Fruit fly (Drosophila melanogaster) whole organism, embryonic: ENCODE data around the gene Sas-6.

Experiments
- Ada2b ChIP-seq: fragments of 200-800 bp; sonication (Bioruptor generic); IDR thresholded peaks from 2 replicates; pipeline ENCODE4 v1.3.6; 2022; ENCODE audit warnings: missing biosample characterization, missing genetic modification characterization
- Antp ChIP-seq: fragments of 200-800 bp; sonication (Bioruptor generic); optimal IDR thresholded peaks from 3 replicates; lab custom pipeline; 2016; ENCODE audit warnings: missing biosample characterization, missing genetic modification characterization
- CG10267 ChIP-seq: fragments of 200-800 bp; sonication (Bioruptor generic); optimal IDR thresholded peaks from 2 replicates; lab custom pipeline; 2018; ENCODE audit warnings: missing biosample characterization, mild to moderate bottlenecking, missing genetic modification characterization, moderate library complexity
- CG11093 ChIP-seq: fragments of 200-800 bp; sonication (Bioruptor generic); IDR thresholded peaks from 3 replicates; pipeline ENCODE4 v1.3.6; 2022; ENCODE audit warnings: missing biosample characterization, missing genetic modification characterization
- CG11560 ChIP-seq: fragments of 200-800 bp; sonication (Bioruptor generic); IDR thresholded peaks from 3 replicates; pipeline ENCODE4 v1.3.6; 2022; ENCODE audit warnings: missing biosample characterization, missing genetic modification characterization
- CG11696 ChIP-seq: fragments of 200-800 bp; sonication (Bioruptor generic); IDR thresholded peaks from 2 replicates; pipeline ENCODE4 v1.3.6; 2022; ENCODE audit warnings: missing biosample characterization, missing genetic modification characterization
- CG12942 ChIP-seq: fragments of 200-800 bp; sonication (Bioruptor generic); optimal IDR thresholded peaks from 3 replicates; lab custom pipeline; 2016; ENCODE audit warnings: missing biosample characterization, missing genetic modification characterization
- CG13296 ChIP-seq: fragments of 200-800 bp; sonication (Bioruptor generic); optimal IDR thresholded peaks from 3 replicates; lab custom pipeline; 2018; ENCODE audit warnings: missing biosample characterization, mild to moderate bottlenecking, missing genetic modification characterization
- CG13424 ChIP-seq: fragments of 200-800 bp; sonication (Bioruptor generic); optimal IDR thresholded peaks from 2 replicates; lab custom pipeline; 2019; ENCODE audit warnings: missing biosample characterization, mild to moderate bottlenecking, missing genetic modification characterization, moderate library complexity
- CG2875 ChIP-seq: fragments of 200-800 bp; sonication (Bioruptor generic); optimal IDR thresholded peaks from 2 replicates; lab custom pipeline; 2017; ENCODE audit warnings: missing biosample characterization, mild to moderate bottlenecking, missing genetic modification characterization, missing genetic modification reagents
- CG34422 ChIP-seq: fragments of 200-800 bp; sonication (Bioruptor generic); IDR thresholded peaks from 3 replicates; pipeline ENCODE4 v1.3.6; 2022; ENCODE audit warnings: missing biosample characterization, missing genetic modification characterization
- CG4404 ChIP-seq: fragments of 200-800 bp; sonication (Bioruptor generic); IDR thresholded peaks from 2 replicates; pipeline ENCODE4 v1.3.6; 2022; ENCODE audit warnings: missing biosample characterization, missing genetic modification characterization
- CG4617 ChIP-seq: fragments of 200-800 bp; sonication (Bioruptor generic); optimal IDR thresholded peaks from 3 replicates; lab custom pipeline; 2016; ENCODE audit warnings: missing biosample characterization, missing genetic modification characterization, borderline replicate concordance
- CG6254 ChIP-seq: fragments of 200-800 bp; sonication (Bioruptor generic); optimal IDR thresholded peaks from 3 replicates; lab custom pipeline; 2017; ENCODE audit warnings: mild to moderate bottlenecking, missing biosample characterization, missing genetic modification reagents, missing genetic modification characterization
- CG7987 ChIP-seq: fragments of 200-800 bp; sonication (Bioruptor generic); optimal IDR thresholded peaks from 2 replicates; lab custom pipeline; 2018; ENCODE audit warnings: missing biosample characterization, mild to moderate bottlenecking, missing genetic modification characterization, moderate library complexity
- CG8290 ChIP-seq, 3 experiments: fragments of 200-800 bp; sonication (Bioruptor generic); optimal IDR thresholded peaks; 2 replicates each; lab custom pipeline; 2016 to 2019; ENCODE audit warnings: missing biosample characterization in 3 of 3, missing genetic modification characterization in 3 of 3, mild to moderate bottlenecking in 2 of 3, moderate library complexity in 1 of 3
- CG8924 ChIP-seq: fragments of 200-800 bp; optimal IDR thresholded peaks from 3 replicates; lab custom pipeline; 2019; ENCODE audit warnings: missing biosample characterization, mild to moderate bottlenecking, missing genetic modification characterization, moderate library complexity
- CG9817 ChIP-seq: fragments of 200-800 bp; sonication (Bioruptor generic); optimal IDR thresholded peaks from 2 replicates; lab custom pipeline; 2018; ENCODE audit warnings: missing biosample characterization, mild to moderate bottlenecking, missing genetic modification characterization, moderate library complexity
- D19A ChIP-seq: fragments of 200-800 bp; optimal IDR thresholded peaks from 3 replicates; lab custom pipeline; 2019; ENCODE audit warnings: missing biosample characterization, mild to moderate bottlenecking, missing genetic modification characterization, moderate library complexity
- Dref ChIP-seq: fragments of 200-800 bp; sonication (Bioruptor generic); IDR thresholded peaks from 2 replicates; pipeline ENCODE4 v1.3.6; 2022; ENCODE audit warnings: missing biosample characterization, missing genetic modification characterization
- Hand ChIP-seq: fragments of 200-800 bp; sonication (Bioruptor generic); optimal IDR thresholded peaks from 2 replicates; lab custom pipeline; 2017; ENCODE audit warnings: mild to moderate bottlenecking, missing biosample characterization, missing genetic modification reagents, missing genetic modification characterization
- HmgD ChIP-seq: fragments of 200-800 bp; sonication (Bioruptor generic); optimal IDR thresholded peaks from 3 replicates; lab custom pipeline; 2016; ENCODE audit warnings: missing biosample characterization, missing genetic modification characterization
- Kr ChIP-seq: fragments of 200-800 bp; sonication (Bioruptor generic); optimal IDR thresholded peaks from 2 replicates; lab custom pipeline; 2017; ENCODE audit warnings: missing biosample characterization, mild to moderate bottlenecking, missing genetic modification characterization
- Lim3 ChIP-seq: fragments of 200-800 bp; sonication (Bioruptor generic); IDR thresholded peaks from 2 replicates; pipeline ENCODE4 v1.3.6; 2022; ENCODE audit warnings: missing biosample characterization, missing genetic modification characterization
- MBD-R2 ChIP-seq: fragments of 200-800 bp; sonication (Bioruptor generic); IDR thresholded peaks from 2 replicates; pipeline ENCODE4 v1.3.6; 2022; ENCODE audit warnings: missing biosample characterization, missing genetic modification characterization
- Mes4 ChIP-seq: fragments of 200-800 bp; sonication (Bioruptor generic); optimal IDR thresholded peaks from 2 replicates; lab custom pipeline; 2016; ENCODE audit warnings: missing biosample characterization, missing genetic modification characterization
- NfI ChIP-seq: fragments of 200-800 bp; sonication (Bioruptor generic); optimal IDR thresholded peaks from 3 replicates; lab custom pipeline; 2018; ENCODE audit warnings: missing biosample characterization, mild to moderate bottlenecking, missing genetic modification characterization, moderate library complexity
- Pdp1 ChIP-seq, 2 experiments: fragments of 200-800 bp; sonication (Bioruptor generic); optimal IDR thresholded peaks; 3 replicates each; lab custom pipeline; 2016; ENCODE audit warnings: missing biosample characterization in 2 of 2, missing genetic modification characterization in 2 of 2, mild to moderate bottlenecking in 1 of 2, moderate library complexity in 1 of 2
- Scr ChIP-seq: fragments of 200-800 bp; sonication (Bioruptor generic); IDR thresholded peaks from 2 replicates; pipeline ENCODE4 v1.3.6; 2022; ENCODE audit warnings: missing biosample characterization, missing genetic modification characterization; ENCODE audit not compliant: partially characterized antibody
- ab ChIP-seq: fragments of 200-800 bp; sonication (Bioruptor generic); optimal IDR thresholded peaks from 2 replicates; lab custom pipeline; 2016; ENCODE audit warnings: missing biosample characterization, missing genetic modification characterization
- bcd ChIP-seq: fragments of 200-800 bp; sonication (Bioruptor generic); optimal IDR thresholded peaks from 2 replicates; lab custom pipeline; 2017; ENCODE audit warnings: missing biosample characterization, mild to moderate bottlenecking, missing genetic modification characterization
- bsh ChIP-seq, 2 experiments: fragments of 200-800 bp; sonication (Bioruptor generic); optimal IDR thresholded peaks; 2 replicates each; lab custom pipeline; 2017 to 2018; ENCODE audit warnings: mild to moderate bottlenecking in 2 of 2, missing biosample characterization in 2 of 2, missing genetic modification characterization in 2 of 2, moderate library complexity in 1 of 2
- crp ChIP-seq, 2 experiments: fragments of 200-800 bp; sonication (Bioruptor generic); optimal IDR thresholded peaks; 2 replicates in 1 of 2; 3 replicates in 1 of 2; lab custom pipeline; 2017; ENCODE audit warnings: missing biosample characterization in 2 of 2, missing genetic modification characterization in 2 of 2, mild to moderate bottlenecking in 1 of 2, moderate library complexity in 1 of 2
- exex ChIP-seq: fragments of 200-800 bp; sonication (Bioruptor generic); optimal IDR thresholded peaks from 4 replicates; lab custom pipeline; 2018; ENCODE audit warnings: missing biosample characterization, mild to moderate bottlenecking, missing genetic modification characterization, moderate library complexity
- ken ChIP-seq: fragments of 200-800 bp; sonication (Bioruptor generic); IDR thresholded peaks from 3 replicates; pipeline ENCODE4 v1.3.6; 2022; ENCODE audit warnings: missing biosample characterization, missing genetic modification characterization
- kni ChIP-seq: fragments of 200-800 bp; sonication (Bioruptor generic); optimal IDR thresholded peaks from 3 replicates; lab custom pipeline; 2017; ENCODE audit warnings: mild to moderate bottlenecking, missing biosample characterization, missing genetic modification reagents, missing genetic modification characterization
- mld ChIP-seq: fragments of 200-800 bp; sonication (Bioruptor generic); IDR thresholded peaks from 3 replicates; pipeline ENCODE4 v1.3.6; 2022; ENCODE audit warnings: missing biosample characterization, missing genetic modification characterization; ENCODE audit not compliant: partially characterized antibody
- peb ChIP-seq: fragments of 200-800 bp; sonication (Bioruptor generic); IDR thresholded peaks from 2 replicates; pipeline ENCODE4 v1.3.6; 2022; ENCODE audit warnings: missing biosample characterization, missing genetic modification characterization
- pho ChIP-seq: fragments of 200-800 bp; sonication (Bioruptor generic); optimal IDR thresholded peaks from 2 replicates; lab custom pipeline; 2016; ENCODE audit warnings: missing biosample characterization, missing genetic modification characterization
- pita ChIP-seq: fragments of 200-800 bp; sonication (Bioruptor generic); optimal IDR thresholded peaks from 2 replicates; lab custom pipeline; 2017; ENCODE audit warnings: missing biosample characterization, mild to moderate bottlenecking, missing genetic modification characterization
- psq ChIP-seq: fragments of 200-800 bp; sonication (Bioruptor generic); optimal IDR thresholded peaks from 2 replicates; lab custom pipeline; 2017; ENCODE audit warnings: missing biosample characterization, missing genetic modification characterization
- repo ChIP-seq: fragments of 200-800 bp; sonication (Bioruptor generic); optimal IDR thresholded peaks from 2 replicates; lab custom pipeline; 2016; ENCODE audit warnings: missing biosample characterization, missing genetic modification characterization
- sens ChIP-seq: fragments of 200-800 bp; sonication (Bioruptor generic); peaks from one replicate; lab custom pipeline; 2016; ENCODE audit warnings: missing biosample characterization, missing genetic modification characterization
- sens-2 ChIP-seq: fragments of 200-800 bp; sonication (Bioruptor generic); IDR thresholded peaks from 2 replicates; pipeline ENCODE4 v1.3.6; 2022; ENCODE audit warnings: missing biosample characterization, missing genetic modification characterization
- sisA ChIP-seq: fragments of 200-800 bp; sonication (Bioruptor generic); IDR thresholded peaks from 2 replicates; pipeline ENCODE4 v1.3.6; 2022; ENCODE audit warnings: missing biosample characterization, missing genetic modification characterization
- sug ChIP-seq: fragments of 200-800 bp; optimal IDR thresholded peaks from 2 replicates; lab custom pipeline; 2019; ENCODE audit warnings: missing biosample characterization, mild to moderate bottlenecking, missing genetic modification characterization, moderate library complexity
- usp ChIP-seq: fragments of >200 bp; optimal IDR thresholded peaks from 2 replicates; lab custom pipeline; 2017; ENCODE audit warnings: missing biosample characterization, missing genetic modification characterization
- wor ChIP-seq: fragments of 200-800 bp; sonication (Bioruptor generic); IDR thresholded peaks from 2 replicates; pipeline ENCODE4 v1.3.6; 2022; ENCODE audit warnings: missing biosample characterization, missing genetic modification characterization

The Sas-6 gene

DNA sequence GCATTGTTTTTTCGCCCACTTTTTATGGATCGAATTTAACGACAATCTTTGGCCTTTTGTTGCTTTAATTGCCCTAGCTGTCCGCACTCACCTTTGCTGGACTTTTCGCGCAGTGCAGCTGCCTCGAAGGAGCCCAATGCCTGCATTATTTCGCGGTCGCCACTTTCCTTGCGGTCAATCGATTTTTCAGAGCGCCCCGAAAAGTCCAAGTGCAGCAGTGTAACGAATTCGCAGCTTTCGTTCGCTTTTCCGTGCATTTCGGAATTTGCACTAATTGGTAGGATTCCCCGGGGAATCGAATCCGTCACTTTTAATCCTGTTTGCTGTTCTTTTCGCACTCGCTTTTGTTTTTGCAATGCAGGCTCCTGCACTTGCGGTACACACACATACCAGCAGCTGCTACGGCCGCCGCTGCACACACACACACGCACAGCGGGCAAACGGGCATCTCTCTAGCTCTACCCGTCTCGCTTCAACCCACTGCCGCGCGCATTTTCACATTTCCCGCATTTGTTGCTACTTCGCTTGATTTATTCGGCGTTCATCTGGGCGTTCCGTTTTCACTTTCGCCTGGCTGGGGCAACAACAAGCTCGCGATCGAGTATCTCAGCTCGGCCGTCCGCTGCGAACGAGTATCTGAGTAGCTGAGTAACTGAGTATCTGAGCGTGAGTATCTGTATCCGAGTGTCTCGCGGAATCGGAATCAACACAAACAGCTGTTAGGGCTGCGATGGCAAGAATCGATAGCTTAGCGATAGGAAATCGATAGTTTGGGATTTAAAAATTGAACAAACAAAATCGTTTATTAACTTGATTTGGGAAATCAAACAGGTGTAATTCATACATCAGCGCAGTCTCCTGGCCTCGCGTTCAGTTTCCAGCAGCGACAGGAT lies 26.6 kb downstream of the Sas-6 start, which contains the start of gene Mgat2 (continued):
- TF ChIP-seq NfI (GFP tag; lab: Kevin White, UChicago) = peak; percentile 16
- TF ChIP-seq pho (GFP tag; lab: Kevin White, UChicago) = no peak
- TF ChIP-seq Kr (GFP tag; lab: Kevin White, UChicago) = no peak
- peak; percentile 41 for TF ChIP-seq CG13296 (GFP tag; lab: Kevin White, UChicago)
- TF ChIP-seq CG8290 (GFP tag; optimal IDR thresholded peaks at IDR 0.05; lab: Kevin White, UChicago) = no peak
- peak in 1 of 2 experiments; percentile 73 for TF ChIP-seq CG8290 (tag; optimal IDR thresholded peaks at IDR 0.05; lab: Kevin White, UChicago)
- no peak for TF ChIP-seq wor (GFP tag; lab: Robert Waterston, UW)
- TF ChIP-seq peb (GFP tag; lab: Robert Waterston, UW) = no peak
- no peak for TF ChIP-seq CG11560 (tag; lab: Robert Waterston, UW)
- no peak for TF ChIP-seq Ada2b (GFP tag; lab: Robert Waterston, UW)
- TF ChIP-seq Hand (GFP tag; lab: Kevin White, UChicago) = peak; percentile 31
- TF ChIP-seq CG11696 (GFP tag; lab: Robert Waterston, UW) = 0 out of 2 replicates have a peak, but pooled peaks have one; percentile 7
- TF ChIP-seq exex (tag; lab: Kevin White, UChicago) = no peak
- peak; percentile 39; the same call in 1 of the 2 replicates for TF ChIP-seq sens-2 (GFP tag; lab: Robert Waterston, UW)
- TF ChIP-seq Lim3 (GFP tag; lab: Robert Waterston, UW) = no peak
- TF ChIP-seq sisA = no peak
- TF ChIP-seq Mes4 (GFP tag; lab: Kevin White, UChicago) = no peak
- no peak for TF ChIP-seq Antp
- TF ChIP-seq kni = peak; percentile 90
- peak; percentile 18 to 61 for TF ChIP-seq bsh (GFP tag; optimal IDR thresholded peaks at IDR 0.05; lab: Kevin White, UChicago)
- TF ChIP-seq CG34422 (GFP tag; lab: Robert Waterston, UW) = peak; percentile 79; the same call in 1 of the 3 replicates
- peak; percentile 27 for TF ChIP-seq CG13424 (tag; lab: Kevin White, UChicago)
- peak; percentile 75 for TF ChIP-seq CG7987
- TF ChIP-seq CG6254 (GFP tag; lab: Kevin White, UChicago) = peak; percentile 63
- TF ChIP-seq mld (GFP tag; lab: Robert Waterston, UW) = peak; percentile 77; the same call in 2 of the 3 replicates
- no peak for TF ChIP-seq CG9817
- TF ChIP-seq Dref (GFP tag; lab: Robert Waterston, UW) = peak; percentile 77
- no peak for TF ChIP-seq CG4404 (GFP tag; lab: Robert Waterston, UW)
- TF ChIP-seq Scr = peak; percentile 91
- no peak for TF ChIP-seq ken
- TF ChIP-seq psq = no peak
- TF ChIP-seq crp (GFP tag; optimal IDR thresholded peaks at IDR 0.05; lab: Kevin White, UChicago) = peak; percentile 73 to 96
- no peak for TF ChIP-seq pita (GFP tag; lab: Kevin White, UChicago)
- TF ChIP-seq HmgD (GFP tag; lab: Kevin White, UChicago) = peak; percentile 51
- no peak for TF ChIP-seq D19A (tag; lab: Kevin White, UChicago)
- TF ChIP-seq sug (tag; lab: Kevin White, UChicago) = peak; percentile 55
- TF ChIP-seq repo (GFP tag; lab: Kevin White, UChicago) = no peak
- TF ChIP-seq usp = no peak
- TF ChIP-seq CG4617 = peak; percentile 12
- peak; percentile 65 for TF ChIP-seq sens (GFP tag; lab: Kevin White, UChicago)
- TF ChIP-seq CG2875 (GFP tag; lab: Kevin White, UChicago) = peak; percentile 14
- no peak for TF ChIP-seq CG12942 (GFP tag; lab: Kevin White, UChicago)
- peak; percentile 15; the same call in 1 of the 2 replicates for TF ChIP-seq MBD-R2 (GFP tag; lab: Robert Waterston, UW)
- TF ChIP-seq ab = no peak
- peak; percentile 44 for TF ChIP-seq CG10267
- no peak for TF ChIP-seq CG11093
- peak; percentile 83 for TF ChIP-seq CG8924
- no peak for TF ChIP-seq bcd (GFP tag; lab: Kevin White, UChicago)
- TF ChIP-seq Pdp1 (GFP tag; optimal IDR thresholded peaks at IDR 0.05; lab: Kevin White, UChicago) = peak in 1 of 2 experiments; percentile 18
